Worm (Caenorhabditis elegans): Measurements from ENCODE around the gene bath-41.

- TF ChIP-seq ztf-11 (tag; optimal IDR thresholded peaks at IDR 0.05) (no peak), efl-3 (GFP tag; optimal IDR thresholded peaks at IDR 0.05) (no peak), nhr-76 (tag; optimal IDR thresholded peaks at IDR 0.05) (no peak), unc-130 (tag; optimal IDR thresholded peaks at IDR 0.05) (no peak), lin-13 (GFP tag; optimal IDR thresholded peaks at IDR 0.05) (no peak), blmp-1 (tag; optimal IDR thresholded peaks at IDR 0.05) (no peak), lsy-2 (tag; optimal IDR thresholded peaks at IDR 0.05) (no peak), nhr-237 (tag; optimal IDR thresholded peaks at IDR 0.05) (no peak), nhr-11 (tag; optimal IDR thresholded peaks at IDR 0.05) (no peak), zag-1 (tag; optimal IDR thresholded peaks at IDR 0.05) (no peak), nhr-47 (tag; optimal IDR thresholded peaks at IDR 0.05) (no peak), sup-37 (GFP tag; optimal IDR thresholded peaks at IDR 0.05) (no peak), tbx-2 (tag; optimal IDR thresholded peaks at IDR 0.05) (no peak)
These were observed 44.8 kb downstream of the bath-41 start for ce11 chrIII:6677304-6677703.
